Worm (Caenorhabditis elegans) whole organism, late embryonic: ENCODE measurements around the gene Y76B12C.4.
A peak's percentile ranks its signal among the peaks of the same experiment; 100 is the strongest.

Experiments used
- C08G9.2 ChIP-seq: sonication (generic microtip); optimal IDR thresholded peaks from 2 replicates; lab custom pipeline; 2016; ENCODE audit warnings: mild to moderate bottlenecking, missing genetic modification characterization, moderate library complexity, missing compliant biosample characterization
- C38D4.7 ChIP-seq: fragments of 200-800 bp; sonication (Bioruptor generic); optimal IDR thresholded peaks from 2 replicates; lab custom pipeline; 2018; ENCODE audit warnings: mild to moderate bottlenecking, missing genetic modification characterization, moderate library complexity, missing compliant biosample characterization
- K02D7.2 ChIP-seq: sonication (generic microtip); optimal IDR thresholded peaks from 2 replicates; lab custom pipeline; 2017; ENCODE audit warnings: mild to moderate bottlenecking, missing genetic modification characterization, missing compliant biosample characterization
- T23F11.4 ChIP-seq: fragments of 200-800 bp; sonication (Bioruptor generic); optimal IDR thresholded peaks from 2 replicates; lab custom pipeline; 2018; ENCODE audit warnings: mild to moderate bottlenecking, missing genetic modification characterization, missing compliant biosample characterization
- Y22D7AL.16 ChIP-seq: sonication (generic microtip); optimal IDR thresholded peaks from 2 replicates; lab custom pipeline; 2016; ENCODE audit warnings: missing genetic modification characterization, missing compliant biosample characterization
- ama-1 ChIP-seq: fragments of 150-350 bp; optimal IDR thresholded peaks from 2 replicates; lab custom pipeline; 2014
- ceh-14 ChIP-seq: sonication (generic microtip); optimal IDR thresholded peaks from 2 replicates; lab custom pipeline; 2016; ENCODE audit warnings: missing genotype, missing genetic modification characterization, missing compliant biosample characterization
- ceh-18 ChIP-seq: sonication (generic microtip); optimal IDR thresholded peaks from 2 replicates; lab custom pipeline; 2016; ENCODE audit warnings: missing genetic modification characterization, missing compliant biosample characterization
- ceh-2 ChIP-seq: sonication (generic microtip); optimal IDR thresholded peaks from 2 replicates; lab custom pipeline; 2016; ENCODE audit warnings: missing genotype, missing genetic modification characterization, missing compliant biosample characterization
- ceh-22 ChIP-seq: sonication (generic microtip); optimal IDR thresholded peaks from 2 replicates; lab custom pipeline; 2017; ENCODE audit warnings: missing biosample characterization, missing genetic modification characterization
- ceh-24 ChIP-seq: sonication (generic microtip); optimal IDR thresholded peaks from 2 replicates; lab custom pipeline; 2016; ENCODE audit warnings: mild to moderate bottlenecking, missing genetic modification characterization, missing compliant biosample characterization
- ceh-31 ChIP-seq: sonication (generic microtip); optimal IDR thresholded peaks from 2 replicates; lab custom pipeline; 2016; ENCODE audit warnings: missing genetic modification characterization, missing compliant biosample characterization
- ceh-34 ChIP-seq: sonication (generic microtip); optimal IDR thresholded peaks from 2 replicates; lab custom pipeline; 2016; ENCODE audit warnings: mild to moderate bottlenecking, missing genetic modification characterization, missing compliant biosample characterization
- ceh-45 ChIP-seq: fragments of 200-800 bp; sonication (Bioruptor generic); IDR thresholded peaks from 2 replicates; pipeline ENCODE4 v1.3.6; 2022; ENCODE audit warnings: missing genetic modification reagents, missing genetic modification characterization, missing compliant biosample characterization
- ceh-6 ChIP-seq: fragments of 200-800 bp; sonication (Bioruptor generic); optimal IDR thresholded peaks from 2 replicates; lab custom pipeline; 2018; ENCODE audit warnings: mild to moderate bottlenecking, missing genetic modification characterization, missing compliant biosample characterization
- ceh-9 ChIP-seq: sonication (generic microtip); optimal IDR thresholded peaks from 2 replicates; lab custom pipeline; 2016; ENCODE audit warnings: mild to moderate bottlenecking, missing genetic modification characterization, inconsistent platforms, missing compliant biosample characterization
- dmd-4 ChIP-seq: sonication (generic microtip); optimal IDR thresholded peaks from 2 replicates; lab custom pipeline; 2016; ENCODE audit warnings: borderline replicate concordance, missing genetic modification characterization, missing compliant biosample characterization
- elt-2 ChIP-seq: sonication (generic microtip); optimal IDR thresholded peaks from 2 replicates; lab custom pipeline; 2016; ENCODE audit warnings: missing genetic modification reagents, missing genetic modification characterization, missing compliant biosample characterization
- ets-4 ChIP-seq: sonication (generic microtip); optimal IDR thresholded peaks from 2 replicates; lab custom pipeline; 2016; ENCODE audit warnings: missing genetic modification characterization, missing compliant biosample characterization
- eyg-1 ChIP-seq: sonication (generic microtip); optimal IDR thresholded peaks from 2 replicates; lab custom pipeline; 2016; ENCODE audit warnings: missing genotype, missing genetic modification characterization, missing compliant biosample characterization
- fkh-10 ChIP-seq: fragments of 150-350 bp; optimal IDR thresholded peaks from 2 replicates; lab custom pipeline; 2014; ENCODE audit warnings: missing biosample characterization, missing genetic modification reagents, missing genetic modification characterization
- fkh-6 ChIP-seq: sonication (generic microtip); optimal IDR thresholded peaks from 2 replicates; lab custom pipeline; 2016; ENCODE audit warnings: missing genetic modification characterization, missing compliant biosample characterization
- hlh-6 ChIP-seq: sonication (generic microtip); optimal IDR thresholded peaks from 2 replicates; lab custom pipeline; 2016; ENCODE audit warnings: missing genotype, missing genetic modification characterization, missing compliant biosample characterization
- hlh-8 ChIP-seq: sonication (generic microtip); optimal IDR thresholded peaks from 2 replicates; lab custom pipeline; 2016; ENCODE audit warnings: missing genotype, missing genetic modification characterization, missing compliant biosample characterization
- lin-11 ChIP-seq: fragments of 200-800 bp; sonication (Bioruptor generic); optimal IDR thresholded peaks from 2 replicates; lab custom pipeline; 2018; ENCODE audit warnings: mild to moderate bottlenecking, missing genetic modification characterization, missing compliant biosample characterization
- madf-2 ChIP-seq: sonication (generic microtip); optimal IDR thresholded peaks from 2 replicates; lab custom pipeline; 2017; ENCODE audit warnings: missing genetic modification characterization, missing compliant biosample characterization
- nfya-1 ChIP-seq: sonication (generic microtip); optimal IDR thresholded peaks from 2 replicates; lab custom pipeline; 2017; ENCODE audit warnings: missing genetic modification characterization, mild to moderate bottlenecking, missing compliant biosample characterization, antibody characterized with exemption, moderate library complexity
- nhr-11 ChIP-seq: fragments of 150-350 bp; optimal IDR thresholded peaks from 2 replicates; lab custom pipeline; 2014; ENCODE audit warnings: missing biosample characterization, missing genetic modification characterization
- nhr-232 ChIP-seq: sonication (generic microtip); optimal IDR thresholded peaks from 2 replicates; lab custom pipeline; 2016; ENCODE audit warnings: missing genetic modification characterization, missing compliant biosample characterization
- npax-4 ChIP-seq: sonication (generic microtip); optimal IDR thresholded peaks from 2 replicates; lab custom pipeline; 2016; ENCODE audit warnings: missing genetic modification characterization, missing compliant biosample characterization
- pat-9 ChIP-seq: fragments of 200-800 bp; sonication (Bioruptor generic); optimal IDR thresholded peaks from 2 replicates; lab custom pipeline; 2018; ENCODE audit warnings: mild to moderate bottlenecking, missing genetic modification characterization, moderate library complexity, missing compliant biosample characterization
- pros-1 ChIP-seq: fragments of 150-350 bp; optimal IDR thresholded peaks from 2 replicates; lab custom pipeline; 2014; ENCODE audit warnings: missing biosample characterization, missing genetic modification reagents, missing genetic modification characterization
- rnt-1 ChIP-seq: sonication (generic microtip); optimal IDR thresholded peaks from 2 replicates; lab custom pipeline; 2016; ENCODE audit warnings: missing genetic modification characterization, missing compliant biosample characterization
- sdc-2 ChIP-seq: sonication (generic microtip); optimal IDR thresholded peaks from 2 replicates; lab custom pipeline; 2016; ENCODE audit warnings: missing genotype, missing genetic modification characterization, missing compliant biosample characterization
- sox-2 ChIP-seq: fragments of 200-800 bp; sonication (Bioruptor generic); IDR thresholded peaks from 2 replicates; pipeline ENCODE4 v1.3.6; 2022; ENCODE audit warnings: missing genetic modification reagents, missing genetic modification characterization, missing compliant biosample characterization
- sox-4 ChIP-seq: sonication (generic microtip); optimal IDR thresholded peaks from 2 replicates; lab custom pipeline; 2017; ENCODE audit warnings: mild to moderate bottlenecking, missing genetic modification characterization, inconsistent platforms, missing compliant biosample characterization
- tbx-7 ChIP-seq: sonication (generic microtip); optimal IDR thresholded peaks from 2 replicates; lab custom pipeline; 2016; ENCODE audit warnings: missing genotype, missing genetic modification characterization, missing compliant biosample characterization
- unc-42 ChIP-seq: sonication (generic microtip); optimal IDR thresholded peaks from 2 replicates; lab custom pipeline; 2016; ENCODE audit warnings: missing genotype, missing genetic modification characterization, missing compliant biosample characterization
- unc-86 ChIP-seq: sonication (generic microtip); optimal IDR thresholded peaks from 2 replicates; lab custom pipeline; 2016; ENCODE audit warnings: missing genetic modification characterization, missing compliant biosample characterization
- zip-5 ChIP-seq: sonication (generic microtip); optimal IDR thresholded peaks from 2 replicates; lab custom pipeline; 2016; ENCODE audit warnings: missing genetic modification characterization, missing compliant biosample characterization
- ztf-16 ChIP-seq: sonication (generic microtip); optimal IDR thresholded peaks from 2 replicates; lab custom pipeline; 2017; ENCODE audit warnings: missing genetic modification characterization, missing compliant biosample characterization

Y76B12C.4 gene

ce11 chrIV:1980961-1981446 lies 8.8 kb upstream of the Y76B12C.4 start, which contains the start of gene Y76B12C.6 (continued):
- no peak for TF ChIP-seq fkh-10 (GFP tag; lab: Kevin White, UChicago)
- no peak for TF ChIP-seq ceh-24
- TF ChIP-seq dmd-4 (tag; lab: Kevin White, UChicago), result peak; percentile 33
- TF ChIP-seq fkh-6 (tag; lab: Kevin White, UChicago), result peak; percentile 48
- TF ChIP-seq pat-9 (tag; lab: Kevin White, UChicago), result peak; percentile 70
- peak; percentile 30 for TF ChIP-seq T23F11.4 (GFP tag; lab: Kevin White, UChicago)
- peak; percentile 7 for TF ChIP-seq nfya-1 (tag; lab: Kevin White, UChicago)
- TF ChIP-seq nhr-11 (tag; lab: Kevin White, UChicago), result no peak
- TF ChIP-seq ceh-31 (tag; lab: Kevin White, UChicago), result peak; percentile 39
- no peak for TF ChIP-seq hlh-8 (tag; lab: Kevin White, UChicago)
- TF ChIP-seq ceh-2 (tag; lab: Kevin White, UChicago), result peak; percentile 51
- no peak for TF ChIP-seq madf-2 (tag; lab: Kevin White, UChicago)
- TF ChIP-seq ceh-9 (tag; lab: Kevin White, UChicago), result no peak
- no peak for TF ChIP-seq ceh-45 (GFP tag; lab: Robert Waterston, UW)
- peak; percentile 59 for TF ChIP-seq unc-86
- TF ChIP-seq zip-5 (tag; lab: Kevin White, UChicago), result peak; percentile 17
- no peak for TF ChIP-seq ceh-22
- no peak for TF ChIP-seq pros-1
- TF ChIP-seq ceh-6 (GFP tag; lab: Kevin White, UChicago), result peak; percentile 76

ce11 chrIV:1979782-1980181 lies 7.6 kb upstream of the Y76B12C.4 start, which contains the start of gene Y76B12C.8:
TSS of gene Y76B12C.8 (plus strand) at chrIV:1979988.
- TF ChIP-seq npax-4 (tag; lab: Kevin White, UChicago), result no peak
- no peak for TF ChIP-seq pros-1
- no peak for TF ChIP-seq ztf-16 (tag; lab: Kevin White, UChicago)
- no peak for TF ChIP-seq lin-11 (tag; lab: Kevin White, UChicago)
- TF ChIP-seq eyg-1, result no peak
- no peak for TF ChIP-seq ceh-34 (tag; lab: Kevin White, UChicago)
- no peak for TF ChIP-seq ets-4 (tag; lab: Kevin White, UChicago)
- no peak for TF ChIP-seq pat-9 (tag; lab: Kevin White, UChicago)
- TF ChIP-seq ceh-31 (tag; lab: Kevin White, UChicago), result no peak
- no peak for TF ChIP-seq sox-2 (GFP tag; lab: Robert Waterston, UW)
- TF ChIP-seq ceh-22, result no peak
- TF ChIP-seq ceh-18 (tag; lab: Kevin White, UChicago), result no peak
- no peak for TF ChIP-seq sox-4
- no peak for TF ChIP-seq ceh-6 (GFP tag; lab: Kevin White, UChicago)
- no peak for TF ChIP-seq rnt-1 (tag; lab: Kevin White, UChicago)
- no peak for TF ChIP-seq C08G9.2
- TF ChIP-seq elt-2 (tag; lab: Kevin White, UChicago), result no peak
- TF ChIP-seq dmd-4 (tag; lab: Kevin White, UChicago), result no peak
- TF ChIP-seq nhr-232, result no peak
- TF ChIP-seq ama-1 (lab: Kevin White, UChicago), result no peak

- TF ChIP-seq unc-42 (tag; lab: Kevin White, UChicago) (peak; percentile 48), fkh-10 (GFP tag; lab: Kevin White, UChicago) (no peak)
Observed at ce11 chrIV:1975594-1975993, 3.4 kb upstream of the Y76B12C.4 start.

- TF ChIP-seq unc-42 (tag; lab: Kevin White, UChicago), result no peak
- TF ChIP-seq ceh-31 (tag; lab: Kevin White, UChicago), result no peak
- no peak for TF ChIP-seq hlh-6 (tag; lab: Kevin White, UChicago)
- TF ChIP-seq ceh-14 (tag; lab: Kevin White, UChicago), result no peak
- TF ChIP-seq zip-5 (tag; lab: Kevin White, UChicago), result no peak
- no peak for TF ChIP-seq ceh-2 (tag; lab: Kevin White, UChicago)
- TF ChIP-seq Y22D7AL.16 (tag; lab: Kevin White, UChicago), result no peak
- no peak for TF ChIP-seq C38D4.7 (GFP tag; lab: Kevin White, UChicago)
- TF ChIP-seq ceh-18 (tag; lab: Kevin White, UChicago), result no peak
- TF ChIP-seq sdc-2 (tag; lab: Kevin White, UChicago), result no peak
- TF ChIP-seq K02D7.2 (tag; lab: Kevin White, UChicago), result no peak
- TF ChIP-seq tbx-7 (tag; lab: Kevin White, UChicago), result no peak
- no peak for TF ChIP-seq ztf-16 (tag; lab: Kevin White, UChicago)
- TF ChIP-seq lin-11 (tag; lab: Kevin White, UChicago), result no peak
- TF ChIP-seq sox-4, result no peak
- TF ChIP-seq npax-4 (tag; lab: Kevin White, UChicago), result no peak
- no peak for TF ChIP-seq pros-1
- no peak for TF ChIP-seq unc-86
- TF ChIP-seq ceh-6 (GFP tag; lab: Kevin White, UChicago), result no peak
- no peak for TF ChIP-seq elt-2 (tag; lab: Kevin White, UChicago)
- TF ChIP-seq, all 69 proteins: peak for 0
Observed at ce11 chrIV:1973372-1973771, 1.2 kb upstream of the Y76B12C.4 start, which contains the start of gene Y76B12C.3. TSS of gene Y76B12C.3 (plus strand) at chrIV:1973705.
